Fruit fly (Drosophila melanogaster): Measurements from ENCODE around the gene CG42750.

The CG42750 gene

dm6 chr2L:18141471-18142345, 133.9 kb downstream of the CG42750 start (continued):
- TF ChIP-seq fd64A (GFP tag; optimal IDR thresholded peaks at IDR 0.05) (no peak), sens-2 (GFP tag; IDR thresholded peaks at IDR 0.05) (no peak), Hsf (GFP tag; optimal IDR thresholded peaks at IDR 0.05) (peak; percentile 82), pum (GFP tag; optimal IDR thresholded peaks at IDR 0.05) (no peak), knrl (GFP tag; IDR thresholded peaks at IDR 0.05; ENCODE audit: partially characterized antibody) (no peak), MTF-1 (GFP tag; optimal IDR thresholded peaks at IDR 0.05; ENCODE audit: borderline replicate concordance) (no peak), ems (GFP tag; optimal IDR thresholded peaks at IDR 0.05) (peak; percentile 40), C15 (GFP tag; IDR thresholded peaks at IDR 0.05) (no peak), Xbp1 (GFP tag; optimal IDR thresholded peaks at IDR 0.05) (peak; percentile 68), CG14667 (GFP tag; IDR thresholded peaks at IDR 0.05) (no peak), bowl (GFP tag; IDR thresholded peaks at IDR 0.05) (no peak), nau (GFP tag; optimal IDR thresholded peaks at IDR 0.05) (peak; percentile 73), Antp (GFP tag; optimal IDR thresholded peaks at IDR 0.05) (peak; percentile 3), Dp (GFP tag; optimal IDR thresholded peaks at IDR 0.05) (no peak), Oli (tag; optimal IDR thresholded peaks at IDR 0.05) (peak; percentile 72), gfzf (GFP tag; optimal IDR thresholded peaks at IDR 0.05) (no peak), CG3281 (GFP tag; optimal IDR thresholded peaks at IDR 0.05) (peak; percentile 68), CG2199 (GFP tag; IDR thresholded peaks at IDR 0.05) (no peak), Tbp (GFP tag; optimal IDR thresholded peaks at IDR 0.05) (no peak), CG14014 (GFP tag; IDR thresholded peaks at IDR 0.05) (peak; percentile 18; the same call in 1 of the 2 replicates), CG17328 (GFP tag; IDR thresholded peaks at IDR 0.05) (peak; percentile 54), mirr (GFP tag; optimal IDR thresholded peaks at IDR 0.05) (peak; percentile 51), rib (GFP tag; IDR thresholded peaks at IDR 0.05) (no peak), ab (GFP tag; optimal IDR thresholded peaks at IDR 0.05) (no peak), onecut (GFP tag; IDR thresholded peaks at IDR 0.05) (peak; percentile 28; the same call in 1 of the 2 replicates), sima (GFP tag; optimal IDR thresholded peaks at IDR 0.05) (no peak), fru (optimal IDR thresholded peaks at IDR 0.05) (no peak), croc (GFP tag; conservative IDR thresholded peaks at IDR 0.05) (no peak), hth (optimal IDR thresholded peaks at IDR 0.05) (no peak), CG12391 (tag; optimal IDR thresholded peaks at IDR 0.05) (peak; percentile 73), CG9797 (GFP tag; optimal IDR thresholded peaks at IDR 0.05) (no peak), cato (GFP tag; optimal IDR thresholded peaks at IDR 0.05; ENCODE audit: borderline replicate concordance) (peak; percentile 59), CG8765 (GFP tag; IDR thresholded peaks at IDR 0.05) (no peak), Mrtf (GFP tag; IDR thresholded peaks at IDR 0.05) (peak; percentile 61; the same call in 1 of the 3 replicates), CG17385 (GFP tag; optimal IDR thresholded peaks at IDR 0.05) (peak; percentile 65), YL-1 (GFP tag; optimal IDR thresholded peaks at IDR 0.05) (no peak), cwo (GFP tag; optimal IDR thresholded peaks at IDR 0.05) (peak; percentile 64), mam (GFP tag; optimal IDR thresholded peaks at IDR 0.05) (peak; percentile 35), run (tag; optimal IDR thresholded peaks at IDR 0.05) (peak; percentile 53), ash1 (GFP tag; optimal IDR thresholded peaks at IDR 0.05) (no peak), lab (GFP tag; optimal IDR thresholded peaks at IDR 0.05) (peak; percentile 71), psq (GFP tag; optimal IDR thresholded peaks at IDR 0.05) (no peak), org-1 (GFP tag; optimal IDR thresholded peaks at IDR 0.05) (peak; percentile 57), bsh (GFP tag; optimal IDR thresholded peaks at IDR 0.05) (peak in 1 of 2 experiments; percentile 53), Ssrp (tag; optimal IDR thresholded peaks at IDR 0.05) (peak; percentile 58), Camta (GFP tag; optimal IDR thresholded peaks at IDR 0.05) (peak; percentile 43), sim (GFP tag; IDR thresholded peaks at IDR 0.05) (no peak), gem (tag; optimal IDR thresholded peaks at IDR 0.05) (peak; percentile 77), Mes4 (GFP tag; optimal IDR thresholded peaks at IDR 0.05) (peak; percentile 23), tap (tag; optimal IDR thresholded peaks at IDR 0.05) (peak; percentile 46)

All from whole organism, embryonic.